Fruit fly (Drosophila melanogaster) whole organism, embryonic: Measurements from ENCODE around the gene CG45487.

Experiments
- Antp ChIP-seq: fragments of 200-800 bp; sonication (Bioruptor generic); optimal IDR thresholded peaks from 3 replicates; lab custom pipeline; 2016; ENCODE audit warnings: missing biosample characterization, missing genetic modification characterization
- Atf6 ChIP-seq: fragments of 200-800 bp; sonication (Bioruptor generic); IDR thresholded peaks from 2 replicates; pipeline ENCODE4 v1.3.6; 2022; ENCODE audit warnings: missing biosample characterization, missing genetic modification characterization
- Bdp1 ChIP-seq: fragments of 200-800 bp; sonication (Bioruptor generic); optimal IDR thresholded peaks from 3 replicates; lab custom pipeline; 2016; ENCODE audit warnings: missing biosample characterization, missing genetic modification characterization
- CG11560 ChIP-seq: fragments of 200-800 bp; sonication (Bioruptor generic); IDR thresholded peaks from 3 replicates; pipeline ENCODE4 v1.3.6; 2022; ENCODE audit warnings: missing biosample characterization, missing genetic modification characterization
- CG12299 ChIP-seq: fragments of 200-800 bp; sonication (Bioruptor generic); optimal IDR thresholded peaks from 2 replicates; lab custom pipeline; 2018; ENCODE audit warnings: missing biosample characterization, mild to moderate bottlenecking, missing genetic modification characterization
- CG12391 ChIP-seq: fragments of 200-800 bp; sonication (Bioruptor generic); optimal IDR thresholded peaks from 3 replicates; lab custom pipeline; 2018; ENCODE audit warnings: missing biosample characterization, mild to moderate bottlenecking, missing genetic modification characterization, moderate library complexity
- CG12744 ChIP-seq: fragments of 200-800 bp; sonication (Bioruptor generic); optimal IDR thresholded peaks from 2 replicates; lab custom pipeline; 2016; ENCODE audit warnings: missing biosample characterization, missing genetic modification characterization
- CG13296 ChIP-seq: fragments of 200-800 bp; sonication (Bioruptor generic); optimal IDR thresholded peaks from 3 replicates; lab custom pipeline; 2018; ENCODE audit warnings: missing biosample characterization, mild to moderate bottlenecking, missing genetic modification characterization
- CG14014 ChIP-seq: fragments of 200-800 bp; sonication (Bioruptor generic); IDR thresholded peaks from 2 replicates; pipeline ENCODE4 v1.3.6; 2022; ENCODE audit warnings: missing biosample characterization, missing genetic modification characterization
- CG15011 ChIP-seq: fragments of 200-800 bp; sonication (Bioruptor generic); optimal IDR thresholded peaks from 3 replicates; lab custom pipeline; 2018; ENCODE audit warnings: missing biosample characterization, mild to moderate bottlenecking, missing genetic modification characterization
- CG16813 ChIP-seq: fragments of 200-800 bp; sonication (Bioruptor generic); IDR thresholded peaks from 3 replicates; pipeline ENCODE4 v1.3.6; 2022; ENCODE audit warnings: missing biosample characterization, missing genetic modification characterization; ENCODE audit not compliant: partially characterized antibody
- CG17359 ChIP-seq: fragments of 200-800 bp; sonication (Bioruptor generic); optimal IDR thresholded peaks from 3 replicates; lab custom pipeline; 2018; ENCODE audit warnings: missing biosample characterization, mild to moderate bottlenecking, missing genetic modification characterization, moderate library complexity
- CG17912 ChIP-seq: fragments of 200-800 bp; sonication (Bioruptor generic); optimal IDR thresholded peaks from 2 replicates; lab custom pipeline; 2018; ENCODE audit warnings: missing biosample characterization, mild to moderate bottlenecking, missing genetic modification characterization
- CG18619 ChIP-seq: fragments of 200-800 bp; sonication (Bioruptor generic); optimal IDR thresholded peaks from 3 replicates; lab custom pipeline; 2017; ENCODE audit warnings: missing biosample characterization, mild to moderate bottlenecking, missing genetic modification characterization
- CG2678 ChIP-seq: fragments of 200-800 bp; sonication (Bioruptor generic); optimal IDR thresholded peaks from 3 replicates; lab custom pipeline; 2019; ENCODE audit warnings: missing biosample characterization, mild to moderate bottlenecking, missing genetic modification characterization, moderate library complexity
- CG31365 ChIP-seq: fragments of 200-800 bp; sonication (Bioruptor generic); optimal IDR thresholded peaks from 2 replicates; lab custom pipeline; 2018; ENCODE audit warnings: missing biosample characterization, mild to moderate bottlenecking, missing genetic modification characterization
- CG31441 ChIP-seq: fragments of 200-800 bp; sonication (Bioruptor generic); IDR thresholded peaks from 2 replicates; pipeline ENCODE4 v1.3.6; 2022; ENCODE audit warnings: missing biosample characterization, missing genetic modification characterization
- CG32532 ChIP-seq: fragments of 200-800 bp; sonication (Bioruptor generic); IDR thresholded peaks from 2 replicates; pipeline ENCODE4 v1.3.6; 2022; ENCODE audit warnings: missing biosample characterization, missing genetic modification characterization
- CG32767 ChIP-seq: fragments of 200-800 bp; sonication (Bioruptor generic); IDR thresholded peaks from 2 replicates; pipeline ENCODE4 v1.3.6; 2022; ENCODE audit warnings: missing biosample characterization, missing genetic modification characterization
- CG3281 ChIP-seq: fragments of 200-800 bp; sonication (Bioruptor generic); optimal IDR thresholded peaks from 3 replicates; lab custom pipeline; 2017; ENCODE audit warnings: missing biosample characterization, mild to moderate bottlenecking, missing genetic modification characterization
- CG6654 ChIP-seq: fragments of 200-800 bp; sonication (Bioruptor generic); optimal IDR thresholded peaks from 2 replicates; lab custom pipeline; 2017; ENCODE audit warnings: missing biosample characterization, mild to moderate bottlenecking, missing genetic modification characterization
- CG6765 ChIP-seq: fragments of 200-800 bp; sonication (Bioruptor generic); optimal IDR thresholded peaks from 3 replicates; lab custom pipeline; 2017; ENCODE audit warnings: missing biosample characterization, mild to moderate bottlenecking, missing genetic modification characterization
- CG6791 ChIP-seq: fragments of 200-800 bp; sonication (Bioruptor generic); IDR thresholded peaks from 3 replicates; pipeline ENCODE4 v1.3.6; 2022; ENCODE audit warnings: missing biosample characterization, missing genetic modification characterization; ENCODE audit not compliant: partially characterized antibody
- CG7839 ChIP-seq: fragments of 200-800 bp; sonication (Bioruptor generic); optimal IDR thresholded peaks from 3 replicates; lab custom pipeline; 2018; ENCODE audit warnings: missing biosample characterization, mild to moderate bottlenecking, missing genetic modification characterization, moderate library complexity
- CG9817 ChIP-seq: fragments of 200-800 bp; sonication (Bioruptor generic); optimal IDR thresholded peaks from 2 replicates; lab custom pipeline; 2018; ENCODE audit warnings: missing biosample characterization, mild to moderate bottlenecking, missing genetic modification characterization, moderate library complexity
- HmgZ ChIP-seq: fragments of 200-800 bp; sonication (Bioruptor generic); optimal IDR thresholded peaks from 2 replicates; lab custom pipeline; 2018; ENCODE audit warnings: missing biosample characterization, mild to moderate bottlenecking, missing genetic modification characterization
- Meics ChIP-seq: fragments of 200-800 bp; sonication (Bioruptor generic); optimal IDR thresholded peaks from 2 replicates; lab custom pipeline; 2017; ENCODE audit warnings: missing biosample characterization, mild to moderate bottlenecking, missing genetic modification characterization
- NfI ChIP-seq: fragments of 200-800 bp; sonication (Bioruptor generic); optimal IDR thresholded peaks from 3 replicates; lab custom pipeline; 2018; ENCODE audit warnings: missing biosample characterization, mild to moderate bottlenecking, missing genetic modification characterization, moderate library complexity
- Oli ChIP-seq: fragments of 200-800 bp; sonication (Bioruptor generic); optimal IDR thresholded peaks from 2 replicates; lab custom pipeline; 2018; ENCODE audit warnings: missing biosample characterization, mild to moderate bottlenecking, missing genetic modification characterization, moderate library complexity
- Rfx ChIP-seq: fragments of 200-800 bp; sonication (Bioruptor generic); IDR thresholded peaks from 2 replicates; pipeline ENCODE4 v1.3.6; 2022; ENCODE audit warnings: missing biosample characterization, missing genetic modification characterization
- Ssrp ChIP-seq: fragments of 200-800 bp; sonication (Bioruptor generic); optimal IDR thresholded peaks from 2 replicates; lab custom pipeline; 2018; ENCODE audit warnings: missing biosample characterization, mild to moderate bottlenecking, missing genetic modification characterization, moderate library complexity
- chm ChIP-seq: fragments of 200-800 bp; sonication (Bioruptor generic); IDR thresholded peaks from 2 replicates; pipeline ENCODE4 v1.3.6; 2022; ENCODE audit warnings: missing biosample characterization, missing genetic modification characterization
- crol ChIP-seq: fragments of 200-800 bp; sonication (Bioruptor generic); IDR thresholded peaks from 2 replicates; pipeline ENCODE4 v1.3.6; 2022; ENCODE audit warnings: missing biosample characterization, missing genetic modification characterization
- dan ChIP-seq: fragments of 200-800 bp; sonication (Bioruptor generic); IDR thresholded peaks from 2 replicates; pipeline ENCODE4 v1.3.6; 2022; ENCODE audit warnings: missing biosample characterization, missing genetic modification characterization
- danr ChIP-seq: fragments of 200-800 bp; sonication (Bioruptor generic); IDR thresholded peaks from 2 replicates; pipeline ENCODE4 v1.3.6; 2022; ENCODE audit warnings: missing biosample characterization, missing genetic modification characterization
- dysf ChIP-seq: fragments of 200-800 bp; sonication (Bioruptor generic); IDR thresholded peaks from 3 replicates; pipeline ENCODE4 v1.3.6; 2022; ENCODE audit warnings: missing biosample characterization, missing genetic modification characterization
- emc ChIP-seq: fragments of 200-800 bp; sonication (Bioruptor generic); optimal IDR thresholded peaks from 2 replicates; lab custom pipeline; 2016; ENCODE audit warnings: missing biosample characterization, missing genetic modification characterization
- fd96Cb ChIP-seq: fragments of 200-800 bp; sonication (Bioruptor generic); optimal IDR thresholded peaks from 2 replicates; lab custom pipeline; 2018; ENCODE audit warnings: missing biosample characterization, mild to moderate bottlenecking, missing genetic modification characterization, moderate library complexity
- gfzf ChIP-seq: fragments of 200-800 bp; sonication (Bioruptor generic); optimal IDR thresholded peaks from 2 replicates; lab custom pipeline; 2016; ENCODE audit warnings: missing biosample characterization, mild to moderate bottlenecking, missing genetic modification characterization, moderate library complexity
- grau ChIP-seq: fragments of 200-800 bp; optimal IDR thresholded peaks from 3 replicates; lab custom pipeline; 2019; ENCODE audit warnings: missing biosample characterization, mild to moderate bottlenecking, missing genetic modification characterization, moderate library complexity
- grn ChIP-seq: fragments of 200-800 bp; sonication (Bioruptor generic); optimal IDR thresholded peaks from 3 replicates; lab custom pipeline; 2017; ENCODE audit warnings: missing biosample characterization, missing genetic modification characterization
- jing ChIP-seq: fragments of 200-800 bp; sonication (Bioruptor generic); optimal IDR thresholded peaks from 2 replicates; lab custom pipeline; 2018; ENCODE audit warnings: missing biosample characterization, mild to moderate bottlenecking, missing genetic modification characterization
- kay ChIP-seq: fragments of 200-800 bp; sonication (Bioruptor generic); optimal IDR thresholded peaks from 2 replicates; lab custom pipeline; 2016; ENCODE audit warnings: missing biosample characterization, missing genetic modification characterization
- lmd ChIP-seq: fragments of 200-800 bp; sonication (Bioruptor generic); IDR thresholded peaks from 2 replicates; pipeline ENCODE4 v1.3.6; 2022; ENCODE audit warnings: missing biosample characterization, missing genetic modification characterization
- pho ChIP-seq: fragments of 200-800 bp; sonication (Bioruptor generic); optimal IDR thresholded peaks from 2 replicates; lab custom pipeline; 2016; ENCODE audit warnings: missing biosample characterization, missing genetic modification characterization
- pros ChIP-seq: fragments of 200-800 bp; sonication (Bioruptor generic); optimal IDR thresholded peaks from 3 replicates; lab custom pipeline; 2019; ENCODE audit warnings: missing biosample characterization, mild to moderate bottlenecking, missing genetic modification characterization, moderate library complexity
- sim ChIP-seq: fragments of 200-800 bp; sonication (Bioruptor generic); IDR thresholded peaks from 2 replicates; pipeline ENCODE4 v1.3.6; 2022; ENCODE audit warnings: missing biosample characterization, missing genetic modification characterization
- tin ChIP-seq: fragments of 200-800 bp; sonication (Bioruptor generic); optimal IDR thresholded peaks from 3 replicates; lab custom pipeline; 2016; ENCODE audit warnings: missing biosample characterization, missing genetic modification characterization
- usp ChIP-seq: fragments of >200 bp; optimal IDR thresholded peaks from 2 replicates; lab custom pipeline; 2017; ENCODE audit warnings: missing biosample characterization, missing genetic modification characterization
- z ChIP-seq: fragments of 200-800 bp; sonication (Bioruptor generic); IDR thresholded peaks from 3 replicates; pipeline ENCODE4 v1.3.6; 2022; ENCODE audit warnings: missing biosample characterization, missing genetic modification characterization
- zf30C ChIP-seq: fragments of 200-800 bp; sonication (Bioruptor generic); optimal IDR thresholded peaks from 3 replicates; lab custom pipeline; 2018; ENCODE audit warnings: missing biosample characterization, mild to moderate bottlenecking, missing genetic modification characterization
- zfh2 ChIP-seq: fragments of 200-800 bp; sonication (Bioruptor generic); optimal IDR thresholded peaks from 2 replicates; lab custom pipeline; 2016; ENCODE audit warnings: missing biosample characterization, missing genetic modification characterization

Gene CG45487

dm6 chrX:19964215-19964614 is 49.1 kb upstream of the CG45487 start (continued):
- peak; percentile 50; the same call in 1 of the 3 replicates for TF ChIP-seq CG11560 (tag; lab: Robert Waterston, UW)
- peak; percentile 65; the same call in 2 of the 3 replicates for TF ChIP-seq dysf (GFP tag; lab: Robert Waterston, UW)
- no peak for TF ChIP-seq pros (GFP tag; lab: Kevin White, UChicago)
- TF ChIP-seq CG12744 (GFP tag; lab: Kevin White, UChicago) = no peak
- no peak for TF ChIP-seq CG12299 (tag; lab: Kevin White, UChicago)
- TF ChIP-seq CG31365 = no peak
- peak; percentile 59 for TF ChIP-seq Oli (tag; lab: Kevin White, UChicago)
- TF ChIP-seq z (GFP tag; lab: Robert Waterston, UW) = no peak
- TF ChIP-seq kay (GFP tag; lab: Kevin White, UChicago) = no peak
- TF ChIP-seq CG6791 = no peak
- TF ChIP-seq CG16813 = no peak
- no peak for TF ChIP-seq zf30C (GFP tag; lab: Kevin White, UChicago)
- 0 out of 2 replicates have a peak, but pooled peaks have one; percentile 21 for TF ChIP-seq Atf6
- TF ChIP-seq tin = no peak
- TF ChIP-seq CG7839 = peak; percentile 68
- TF ChIP-seq CG32532 (GFP tag; lab: Robert Waterston, UW) = 0 out of 2 replicates have a peak, but pooled peaks have one; percentile 17
- TF ChIP-seq zfh2 (GFP tag; lab: Kevin White, UChicago) = peak; percentile 20
- TF ChIP-seq Bdp1 (GFP tag; lab: Kevin White, UChicago) = no peak
- TF ChIP-seq crol (GFP tag; lab: Robert Waterston, UW) = no peak
- no peak for TF ChIP-seq CG6765
- TF ChIP-seq CG31441 (GFP tag; lab: Robert Waterston, UW) = no peak
- no peak for TF ChIP-seq sim
- TF ChIP-seq NfI = peak; percentile 36
- TF ChIP-seq CG32767 (GFP tag; lab: Robert Waterston, UW) = peak; percentile 22; the same call in 1 of the 2 replicates
- peak; percentile 31 for TF ChIP-seq CG17359
- TF ChIP-seq CG18619 (GFP tag; lab: Kevin White, UChicago) = peak; percentile 39
- TF ChIP-seq Antp = peak; percentile 34
- peak; percentile 7 for TF ChIP-seq fd96Cb (tag; lab: Kevin White, UChicago)
- no peak for TF ChIP-seq gfzf (GFP tag; lab: Kevin White, UChicago)
- TF ChIP-seq Rfx (GFP tag; lab: Robert Waterston, UW) = peak; percentile 65
- no peak for TF ChIP-seq CG17912 (GFP tag; lab: Kevin White, UChicago)
- no peak for TF ChIP-seq chm (GFP tag; lab: Robert Waterston, UW)
- no peak for TF ChIP-seq CG15011
- peak; percentile 67 for TF ChIP-seq CG2678
- TF ChIP-seq CG3281 = peak; percentile 32
- no peak for TF ChIP-seq danr
- peak; percentile 58 for TF ChIP-seq CG9817 (tag; lab: Kevin White, UChicago)
- TF ChIP-seq HmgZ (tag; lab: Kevin White, UChicago) = peak; percentile 13
- TF ChIP-seq pho (GFP tag; lab: Kevin White, UChicago) = no peak
- no peak for TF ChIP-seq jing (GFP tag; lab: Kevin White, UChicago)
- no peak for TF ChIP-seq CG14014 (GFP tag; lab: Robert Waterston, UW)
- peak; percentile 62 for TF ChIP-seq grau (tag; lab: Kevin White, UChicago)
- peak; percentile 57 for TF ChIP-seq lmd (GFP tag; lab: Robert Waterston, UW)
- no peak for TF ChIP-seq CG6654 (GFP tag; lab: Kevin White, UChicago)
- TF ChIP-seq dan = no peak
- no peak for TF ChIP-seq CG12391 (tag; lab: Kevin White, UChicago)
- no peak for TF ChIP-seq CG13296 (GFP tag; lab: Kevin White, UChicago)
- peak; percentile 33 for TF ChIP-seq Meics (GFP tag; lab: Kevin White, UChicago)
- no peak for TF ChIP-seq grn (GFP tag; lab: Kevin White, UChicago)
- TF ChIP-seq usp (GFP tag; lab: Kevin White, UChicago) = no peak
- TF ChIP-seq Ssrp (tag; lab: Kevin White, UChicago) = peak; percentile 27
- no peak for TF ChIP-seq emc (GFP tag; lab: Kevin White, UChicago)
